Worm (Caenorhabditis elegans): ENCODE results near the gene F08G2.4.

The F08G2.4 gene

ce11 chrII:13858352-13858751, 27.9 kb downstream of the F08G2.4 start:
- no peak for TF ChIP-seq ceh-36 (tag; optimal IDR thresholded peaks at IDR 0.05)
- TF ChIP-seq tbx-37 (GFP tag; conservative IDR thresholded peaks at IDR 0.05): no peak
- TF ChIP-seq F13C5.2 (tag; optimal IDR thresholded peaks at IDR 0.05): no peak
- TF ChIP-seq aly-1 (tag; optimal IDR thresholded peaks at IDR 0.05): no peak
- TF ChIP-seq B0310.2 (tag; optimal IDR thresholded peaks at IDR 0.05): no peak
- no peak for TF ChIP-seq scrt-1 (GFP tag; IDR thresholded peaks at IDR 0.05)
- TF ChIP-seq flt-1 (GFP tag; IDR thresholded peaks at IDR 0.05): no peak

- TF ChIP-seq sea-1 (GFP tag; conservative IDR thresholded peaks at IDR 0.05) (0 out of 2 replicates have a peak, but pooled peaks have one; percentile 7), scrt-1 (GFP tag; IDR thresholded peaks at IDR 0.05) (no peak), ceh-13 (GFP tag; optimal IDR thresholded peaks at IDR 0.05) (no peak), tra-4 (tag; optimal IDR thresholded peaks at IDR 0.05) (no peak)
Measured at ce11 chrII:13859847-13860246, 29.4 kb downstream of the F08G2.4 start.

ce11 chrII:13860900-13861299, 30.5 kb downstream of the F08G2.4 start:
- no peak for TF ChIP-seq tbx-37 (GFP tag; conservative IDR thresholded peaks at IDR 0.05)
- no peak for TF ChIP-seq pes-1 (GFP tag; IDR thresholded peaks at IDR 0.05)
- TF ChIP-seq scrt-1 (GFP tag; IDR thresholded peaks at IDR 0.05): no peak
- no peak for TF ChIP-seq tra-4 (tag; optimal IDR thresholded peaks at IDR 0.05)
- TF ChIP-seq ets-7 (tag; optimal IDR thresholded peaks at IDR 0.05): no peak
- no peak for TF ChIP-seq sea-1 (GFP tag; conservative IDR thresholded peaks at IDR 0.05)
- TF ChIP-seq ama-1 (optimal IDR thresholded peaks at IDR 0.05): no peak
- TF ChIP-seq tbx-11 (GFP tag; IDR thresholded peaks at IDR 0.05): no peak
- TF ChIP-seq F13C5.2 (tag; optimal IDR thresholded peaks at IDR 0.05): no peak
- no peak for TF ChIP-seq aly-1 (tag; optimal IDR thresholded peaks at IDR 0.05)
- no peak for TF ChIP-seq hmbx-1 (tag; optimal IDR thresholded peaks at IDR 0.05)
- no peak for TF ChIP-seq ceh-36 (tag; optimal IDR thresholded peaks at IDR 0.05)

ce11 chrII:13862453-13862852, 32.1 kb downstream of the F08G2.4 start:
- no peak for TF ChIP-seq aly-1 (tag; optimal IDR thresholded peaks at IDR 0.05)
- TF ChIP-seq ceh-13 (GFP tag; optimal IDR thresholded peaks at IDR 0.05): no peak
- no peak for TF ChIP-seq ama-1 (optimal IDR thresholded peaks at IDR 0.05)
- no peak for TF ChIP-seq scrt-1 (GFP tag; IDR thresholded peaks at IDR 0.05)
- no peak for TF ChIP-seq pes-1 (GFP tag; IDR thresholded peaks at IDR 0.05)
- no peak for TF ChIP-seq ets-7 (tag; optimal IDR thresholded peaks at IDR 0.05)
- no peak for TF ChIP-seq tbx-37 (GFP tag; conservative IDR thresholded peaks at IDR 0.05)
- TF ChIP-seq F13C5.2 (tag; optimal IDR thresholded peaks at IDR 0.05): no peak
- TF ChIP-seq hmg-4 (GFP tag; optimal IDR thresholded peaks at IDR 0.05): no peak
- no peak for TF ChIP-seq hmbx-1 (tag; optimal IDR thresholded peaks at IDR 0.05)
- no peak for TF ChIP-seq ceh-36 (tag; optimal IDR thresholded peaks at IDR 0.05)
- no peak for TF ChIP-seq B0310.2 (tag; optimal IDR thresholded peaks at IDR 0.05)
- no peak for TF ChIP-seq tra-4 (tag; optimal IDR thresholded peaks at IDR 0.05)
- TF ChIP-seq sea-1 (GFP tag; conservative IDR thresholded peaks at IDR 0.05): no peak
- TF ChIP-seq hnd-1 (tag; optimal IDR thresholded peaks at IDR 0.05): no peak
- no peak for TF ChIP-seq flt-1 (GFP tag; IDR thresholded peaks at IDR 0.05)
- TF ChIP-seq tbx-11 (GFP tag; IDR thresholded peaks at IDR 0.05): no peak

- TF ChIP-seq tra-4 (tag; optimal IDR thresholded peaks at IDR 0.05): no peak
- TF ChIP-seq hmbx-1 (tag; optimal IDR thresholded peaks at IDR 0.05): no peak
- TF ChIP-seq F13C5.2 (tag; optimal IDR thresholded peaks at IDR 0.05): peak; percentile 58
- no peak for TF ChIP-seq B0310.2 (tag; optimal IDR thresholded peaks at IDR 0.05)
Measured at ce11 chrII:13872191-13872889, 41.9 kb downstream of the F08G2.4 start, which contains the start of the genes cup-14 and ndub-8. TSS of gene cup-14 (minus strand) at chrII:13872241. TSS of gene ndub-8 (plus strand) at chrII:13872869.

- no peak for TF ChIP-seq hmg-4 (GFP tag; optimal IDR thresholded peaks at IDR 0.05)
- TF ChIP-seq hnd-1 (tag; optimal IDR thresholded peaks at IDR 0.05): no peak
- no peak for TF ChIP-seq scrt-1 (GFP tag; IDR thresholded peaks at IDR 0.05)
- TF ChIP-seq aly-1 (tag; optimal IDR thresholded peaks at IDR 0.05): no peak
- no peak for TF ChIP-seq tbx-11 (GFP tag; IDR thresholded peaks at IDR 0.05)
- TF ChIP-seq ets-7 (tag; optimal IDR thresholded peaks at IDR 0.05): no peak
- TF ChIP-seq F13C5.2 (tag; optimal IDR thresholded peaks at IDR 0.05): no peak
- no peak for TF ChIP-seq pes-1 (GFP tag; IDR thresholded peaks at IDR 0.05)
- TF ChIP-seq tra-4 (tag; optimal IDR thresholded peaks at IDR 0.05): no peak
- TF ChIP-seq tbx-37 (GFP tag; conservative IDR thresholded peaks at IDR 0.05): no peak
- TF ChIP-seq hmbx-1 (tag; optimal IDR thresholded peaks at IDR 0.05): no peak
- TF ChIP-seq sea-1 (GFP tag; conservative IDR thresholded peaks at IDR 0.05): no peak
- TF ChIP-seq B0310.2 (tag; optimal IDR thresholded peaks at IDR 0.05): no peak
- no peak for TF ChIP-seq ama-1 (optimal IDR thresholded peaks at IDR 0.05)
- no peak for TF ChIP-seq flt-1 (GFP tag; IDR thresholded peaks at IDR 0.05)
- no peak for TF ChIP-seq ceh-13 (GFP tag; optimal IDR thresholded peaks at IDR 0.05)
Measured at ce11 chrII:13875734-13876133, 45.3 kb downstream of the F08G2.4 start, which contains the start of gene ing-3. TSS of gene ing-3 (plus strand) at chrII:13876034.

ce11 chrII:13877994-13878393, 47.6 kb downstream of the F08G2.4 start:
- TF ChIP-seq tra-4 (tag; optimal IDR thresholded peaks at IDR 0.05) (no peak), ceh-36 (tag; optimal IDR thresholded peaks at IDR 0.05) (no peak)

ce11 chrII:13879589-13879988, 49.2 kb downstream of the F08G2.4 start:
- TF ChIP-seq F13C5.2 (tag; optimal IDR thresholded peaks at IDR 0.05) (no peak), flt-1 (GFP tag; IDR thresholded peaks at IDR 0.05) (no peak), ets-7 (tag; optimal IDR thresholded peaks at IDR 0.05) (no peak), tra-4 (tag; optimal IDR thresholded peaks at IDR 0.05) (no peak), hnd-1 (tag; optimal IDR thresholded peaks at IDR 0.05) (no peak), tbx-37 (GFP tag; conservative IDR thresholded peaks at IDR 0.05) (no peak)

All from whole organism, early embryonic.